4 worm cellular contexts compared by ENCODE assay signal in genomic region chrIV:12817539-12817938, ce11.
TF ChIP-seq lines count a peak whose summit lies in the region.

No protein-coding gene starts in this region.

TF ChIP-seq in whole organism, L1 larva, 84 proteins besides CTCF, POLR2A, EP300 and RAD21:
- TF ChIP-seq ama-1 (optimal IDR thresholded peaks at IDR 0.05; lab: Kevin White, UChicago), result no peak
- no peak for TF ChIP-seq C16A3.4 (tag; optimal IDR thresholded peaks at IDR 0.05; lab: Kevin White, UChicago)
- TF ChIP-seq dsc-1 (tag; optimal IDR thresholded peaks at IDR 0.05; lab: Kevin White, UChicago), result peak; percentile 56
- TF ChIP-seq lin-14 (GFP tag; optimal IDR thresholded peaks at IDR 0.05; lab: Kevin White, UChicago), result peak; percentile 17
- TF ChIP-seq irx-1 (tag; optimal IDR thresholded peaks at IDR 0.05; lab: Kevin White, UChicago), result no peak

TF ChIP-seq in whole organism, L2 larva, 48 proteins besides CTCF, POLR2A, EP300 and RAD21:
- TF ChIP-seq unc-55 (GFP tag; optimal IDR thresholded peaks at IDR 0.05; lab: Kevin White, UChicago) (peak; percentile 61), C34F6.9 (tag; optimal IDR thresholded peaks at IDR 0.05; lab: Kevin White, UChicago) (peak; percentile 9), sma-3 (GFP tag; optimal IDR thresholded peaks at IDR 0.05; lab: Kevin White, UChicago) (no peak)

TF ChIP-seq in whole organism, L3 larva, 47 proteins besides CTCF, POLR2A, EP300 and RAD21:
- TF ChIP-seq lin-39 (tag; optimal IDR thresholded peaks at IDR 0.05; lab: Kevin White, UChicago) (peak; percentile 19), nhr-237 (tag; optimal IDR thresholded peaks at IDR 0.05; lab: Kevin White, UChicago) (no peak), egl-5 (tag; optimal IDR thresholded peaks at IDR 0.05; lab: Kevin White, UChicago) (peak; percentile 71)

TF ChIP-seq in whole organism, L4 larva, 104 proteins besides CTCF, POLR2A, EP300 and RAD21:
- TF ChIP-seq pqm-1 (tag; optimal IDR thresholded peaks at IDR 0.05; lab: Kevin White, UChicago) (no peak), lin-29 (GFP tag; IDR thresholded peaks at IDR 0.05; lab: Robert Waterston, UW) (no peak), zfp-3 (GFP tag; conservative IDR thresholded peaks at IDR 0.05; lab: Robert Waterston, UW) (no peak), sdz-12 (GFP tag; optimal IDR thresholded peaks at IDR 0.05; lab: Kevin White, UChicago) (no peak), hlh-11 (tag; optimal IDR thresholded peaks at IDR 0.05; lab: Kevin White, UChicago) (peak; percentile 15), mdt-29 (GFP tag; IDR thresholded peaks at IDR 0.05; lab: Robert Waterston, UW) (no peak), snpc-4 (tag; optimal IDR thresholded peaks at IDR 0.05; lab: Kevin White, UChicago) (no peak), ctbp-1 (GFP tag; IDR thresholded peaks at IDR 0.05; lab: Robert Waterston, UW) (no peak), hlh-30 (tag; optimal IDR thresholded peaks at IDR 0.05; lab: Kevin White, UChicago; ENCODE audit: insufficient read depth) (peak; percentile 9), attf-4 (tag; optimal IDR thresholded peaks at IDR 0.05; lab: Kevin White, UChicago) (no peak), vab-7 (GFP tag; IDR thresholded peaks at IDR 0.05; lab: Robert Waterston, UW) (no peak), zfp-2 (tag; optimal IDR thresholded peaks at IDR 0.05; lab: Kevin White, UChicago) (no peak), spr-3 (GFP tag; optimal IDR thresholded peaks at IDR 0.05; lab: Kevin White, UChicago) (no peak), daf-16 (GFP tag; optimal IDR thresholded peaks at IDR 0.05; lab: Kevin White, UChicago) (peak in 1 of 2 experiments; percentile 17), daf-16 (tag; optimal IDR thresholded peaks at IDR 0.05; lab: Kevin White, UChicago) (no peak), aly-2 (tag; optimal IDR thresholded peaks at IDR 0.05; lab: Kevin White, UChicago) (no peak), mep-1 (tag; optimal IDR thresholded peaks at IDR 0.05; lab: Kevin White, UChicago) (no peak), zip-2 (tag; optimal IDR thresholded peaks at IDR 0.05; lab: Kevin White, UChicago) (no peak), nhr-48 (tag; optimal IDR thresholded peaks at IDR 0.05; lab: Kevin White, UChicago) (no peak), F49E8.2 (tag; optimal IDR thresholded peaks at IDR 0.05; lab: Kevin White, UChicago; ENCODE audit: borderline replicate concordance) (no peak)
